Fruit fly (Drosophila melanogaster): ENCODE data around the gene Tango5.

- TF ChIP-seq ttk (optimal IDR thresholded peaks at IDR 0.05) (no peak), Myc (optimal IDR thresholded peaks at IDR 0.05) (no peak), Sin3A (optimal IDR thresholded peaks at IDR 0.05) (no peak), h (optimal IDR thresholded peaks at IDR 0.05) (no peak), psq (optimal IDR thresholded peaks at IDR 0.05) (no peak)
These were observed 15.6 kb downstream of the Tango5 start for dm6 chrX:10748647-10749046.
